Worm (Caenorhabditis elegans) whole organism, L1 larva: ENCODE measurements around the gene ZK353.3.

Experiments
- C04F5.9 ChIP-seq: sonication (generic microtip); optimal IDR thresholded peaks from 2 replicates; lab custom pipeline; 2016; ENCODE audit warnings: missing genetic modification characterization, missing compliant biosample characterization
- C16A3.4 ChIP-seq: fragments of 150-350 bp; optimal IDR thresholded peaks from 2 replicates; lab custom pipeline; 2014; ENCODE audit warnings: missing biosample characterization, missing genetic modification characterization
- C34B4.2 ChIP-seq: sonication (generic microtip); optimal IDR thresholded peaks from 2 replicates; lab custom pipeline; 2017; ENCODE audit warnings: mild to moderate bottlenecking, missing genetic modification characterization, missing compliant biosample characterization
- F16B12.6 ChIP-seq: fragments of 150-350 bp; optimal IDR thresholded peaks from 2 replicates; lab custom pipeline; 2014; ENCODE audit warnings: missing biosample characterization, missing genetic modification characterization
- aha-1 ChIP-seq: fragments of 150-350 bp; optimal IDR thresholded peaks from 2 replicates; lab custom pipeline; 2014; ENCODE audit warnings: missing biosample characterization, missing genetic modification characterization
- ama-1 ChIP-seq: fragments of 150-350 bp; optimal IDR thresholded peaks from 2 replicates; lab custom pipeline; 2014
- blmp-1 ChIP-seq: fragments of 150-350 bp; optimal IDR thresholded peaks from 2 replicates; lab custom pipeline; 2014; ENCODE audit warnings: missing biosample characterization, missing genetic modification characterization
- ceh-63 ChIP-seq: fragments of 200-800 bp; sonication (Bioruptor generic); optimal IDR thresholded peaks from 2 replicates; lab custom pipeline; 2018; ENCODE audit warnings: mild to moderate bottlenecking, missing genetic modification characterization, missing compliant biosample characterization
- ceh-8 ChIP-seq: fragments of 200-800 bp; sonication (Bioruptor generic); optimal IDR thresholded peaks from 2 replicates; lab custom pipeline; 2018; ENCODE audit warnings: mild to moderate bottlenecking, missing genetic modification characterization, moderate library complexity, missing compliant biosample characterization
- ceh-82 ChIP-seq, 3 experiments: fragments of 150-350 bp in 1 of 3; sonication (generic microtip) in 2 of 3; optimal IDR thresholded peaks; 2 replicates each; lab custom pipeline; 2014 to 2017; ENCODE audit warnings: missing biosample characterization in 3 of 3, missing genetic modification characterization in 3 of 3
- ces-1 ChIP-seq: fragments of 150-350 bp; optimal IDR thresholded peaks from 2 replicates; lab custom pipeline; 2014; ENCODE audit warnings: missing biosample characterization, missing genetic modification reagents, missing genetic modification characterization
- efl-1 ChIP-seq, 4 experiments: fragments of 150-350 bp; optimal IDR thresholded peaks in 3 of 4; peaks in 1 of 4; 1 replicate in 1 of 4; 2 replicates in 3 of 4; lab custom pipeline; 2014; ENCODE audit warnings: missing biosample characterization in 2 of 4, missing genetic modification characterization in 2 of 4, missing genetic modification reagents in 2 of 4
- efl-3 ChIP-seq: fragments of 200-800 bp; sonication (Bioruptor generic); optimal IDR thresholded peaks from 2 replicates; lab custom pipeline; 2018; ENCODE audit warnings: mild to moderate bottlenecking, missing genetic modification characterization, missing compliant biosample characterization
- egl-27 ChIP-seq, 2 experiments: fragments of 150-350 bp in 1 of 2; sonication (generic microtip); optimal IDR thresholded peaks; 3 replicates each; lab custom pipeline; 2017 to 2018; ENCODE audit warnings: missing biosample characterization in 2 of 2, missing genetic modification characterization in 2 of 2, missing genetic modification reagents in 2 of 2
- hlh-17 ChIP-seq: fragments of 200-800 bp; sonication (Bioruptor generic); optimal IDR thresholded peaks from 2 replicates; lab custom pipeline; 2018; ENCODE audit warnings: missing genetic modification characterization, mild to moderate bottlenecking, missing compliant biosample characterization, moderate library complexity, borderline replicate concordance
- hlh-4 ChIP-seq: sonication (generic microtip); optimal IDR thresholded peaks from 2 replicates; lab custom pipeline; 2016; ENCODE audit warnings: mild to moderate bottlenecking, missing genetic modification characterization, missing compliant biosample characterization
- hpl-2 ChIP-seq: fragments of 150-350 bp; optimal IDR thresholded peaks from 2 replicates; lab custom pipeline; 2014; ENCODE audit warnings: missing biosample characterization, missing genetic modification reagents, missing genetic modification characterization
- irx-1 ChIP-seq: sonication (generic microtip); optimal IDR thresholded peaks from 2 replicates; lab custom pipeline; 2016; ENCODE audit warnings: missing genetic modification characterization, missing compliant biosample characterization
- isw-1 ChIP-seq: fragments of 200-800 bp; sonication (Bioruptor generic); IDR thresholded peaks from 2 replicates; pipeline ENCODE4 v1.3.6; 2022; ENCODE audit warnings: missing genetic modification characterization, missing compliant biosample characterization
- lin-13 ChIP-seq: fragments of 150-350 bp; optimal IDR thresholded peaks from 2 replicates; lab custom pipeline; 2014; ENCODE audit warnings: missing biosample characterization, missing genetic modification reagents, missing genetic modification characterization
- lin-15B ChIP-seq: fragments of 150-350 bp; sonication (generic microtip); optimal IDR thresholded peaks from 3 replicates; lab custom pipeline; 2014; ENCODE audit warnings: missing biosample characterization, missing genetic modification characterization
- lin-35 ChIP-seq, 2 experiments: fragments of 150-350 bp; optimal IDR thresholded peaks; 2 replicates each; lab custom pipeline; 2014; ENCODE audit warnings: missing biosample characterization in 2 of 2, missing genetic modification characterization in 2 of 2, missing genetic modification reagents in 2 of 2
- lsy-2 ChIP-seq, 2 experiments: fragments of 150-350 bp; optimal IDR thresholded peaks; 2 replicates each; lab custom pipeline; 2014; ENCODE audit warnings: missing biosample characterization in 2 of 2, missing genetic modification characterization in 2 of 2
- mep-1 ChIP-seq: fragments of 150-350 bp; optimal IDR thresholded peaks from 2 replicates; lab custom pipeline; 2014; ENCODE audit warnings: missing biosample characterization, missing genetic modification characterization
- nhr-12 ChIP-seq: sonication (generic microtip); optimal IDR thresholded peaks from 2 replicates; lab custom pipeline; 2017; ENCODE audit warnings: missing biosample characterization, missing genetic modification characterization
- nhr-19 ChIP-seq: fragments of 200-800 bp; sonication (Bioruptor generic); conservative IDR thresholded peaks from 2 replicates; pipeline ENCODE4 v1.3.6; 2022; ENCODE audit warnings: missing genetic modification characterization, missing compliant biosample characterization
- nhr-237 ChIP-seq: fragments of 150-350 bp; optimal IDR thresholded peaks from 2 replicates; lab custom pipeline; 2014; ENCODE audit warnings: missing biosample characterization, missing genetic modification characterization
- nhr-76 ChIP-seq: sonication (generic microtip); optimal IDR thresholded peaks from 2 replicates; lab custom pipeline; 2017; ENCODE audit warnings: missing biosample characterization, missing genetic modification characterization
- nhr-84 ChIP-seq: sonication (generic microtip); optimal IDR thresholded peaks from 2 replicates; lab custom pipeline; 2017; ENCODE audit warnings: missing biosample characterization, missing genetic modification characterization
- nhr-90 ChIP-seq: sonication (generic microtip); optimal IDR thresholded peaks from 2 replicates; lab custom pipeline; 2016; ENCODE audit warnings: mild to moderate bottlenecking, missing genetic modification characterization, missing compliant biosample characterization; ENCODE audit not compliant: poor library complexity
- pag-3 ChIP-seq: sonication (generic microtip); optimal IDR thresholded peaks from 2 replicates; lab custom pipeline; 2017; ENCODE audit warnings: missing genetic modification characterization, mild to moderate bottlenecking, missing compliant biosample characterization, antibody characterized with exemption, borderline replicate concordance; ENCODE audit not compliant: insufficient read depth
- pqm-1 ChIP-seq: sonication (generic microtip); optimal IDR thresholded peaks from 3 replicates; lab custom pipeline; 2017; ENCODE audit warnings: missing biosample characterization, missing genetic modification characterization
- rnt-1 ChIP-seq: sonication (generic microtip); optimal IDR thresholded peaks from 2 replicates; lab custom pipeline; 2016; ENCODE audit warnings: mild to moderate bottlenecking, missing genetic modification characterization, moderate library complexity, missing compliant biosample characterization
- skn-1 ChIP-seq: fragments of 150-350 bp; optimal IDR thresholded peaks from 2 replicates; lab custom pipeline; 2014; ENCODE audit warnings: missing biosample characterization, missing genetic modification characterization
- snu-23 ChIP-seq: sonication (generic microtip); optimal IDR thresholded peaks from 2 replicates; lab custom pipeline; 2016; ENCODE audit warnings: missing genetic modification characterization, missing compliant biosample characterization
- sox-4 ChIP-seq: sonication (generic microtip); optimal IDR thresholded peaks from 2 replicates; lab custom pipeline; 2016; ENCODE audit warnings: missing genetic modification characterization, missing compliant biosample characterization
- tbx-2 ChIP-seq: sonication (generic microtip); optimal IDR thresholded peaks from 2 replicates; lab custom pipeline; 2016; ENCODE audit warnings: missing genetic modification characterization, missing compliant biosample characterization
- tlp-1 ChIP-seq: fragments of 150-350 bp; optimal IDR thresholded peaks from 2 replicates; lab custom pipeline; 2014; ENCODE audit warnings: missing biosample characterization, missing genetic modification characterization
- unc-30 ChIP-seq: sonication (generic microtip); optimal IDR thresholded peaks from 2 replicates; lab custom pipeline; 2017; ENCODE audit warnings: missing biosample characterization, missing genetic modification characterization
- unc-98 ChIP-seq: fragments of 200-800 bp; sonication (Bioruptor generic); IDR thresholded peaks from 2 replicates; pipeline ENCODE4 v1.3.6; 2022; ENCODE audit warnings: missing genetic modification characterization, missing compliant biosample characterization
- zag-1 ChIP-seq: fragments of 150-350 bp; optimal IDR thresholded peaks from 2 replicates; lab custom pipeline; 2014; ENCODE audit warnings: missing biosample characterization, missing genetic modification characterization
- zip-4 ChIP-seq: fragments of 200-800 bp; sonication (Bioruptor generic); optimal IDR thresholded peaks from 2 replicates; lab custom pipeline; 2018; ENCODE audit warnings: mild to moderate bottlenecking, missing genetic modification characterization, moderate library complexity, missing compliant biosample characterization
- ztf-4 ChIP-seq: fragments of 150-350 bp; optimal IDR thresholded peaks from 2 replicates; lab custom pipeline; 2014; ENCODE audit warnings: missing biosample characterization, missing genetic modification characterization

Gene ZK353.3

ce11 chrIII:8411976-8412375, 16.2 kb downstream of the ZK353.3 start (continued):
- TF ChIP-seq lsy-2 (tag; optimal IDR thresholded peaks at IDR 0.05; lab: Kevin White, UChicago) (peak; percentile 84 to 93), aha-1 (tag; lab: Kevin White, UChicago) (no peak)

- TF ChIP-seq lin-15B (tag; lab: Kevin White, UChicago): no peak
- TF ChIP-seq snu-23 (GFP tag; lab: Kevin White, UChicago): no peak
- TF ChIP-seq C16A3.4 (tag; lab: Kevin White, UChicago): no peak
- no peak for TF ChIP-seq lin-13 (GFP tag; lab: Kevin White, UChicago)
- no peak for TF ChIP-seq lin-35 (GFP tag; optimal IDR thresholded peaks at IDR 0.05; lab: Kevin White, UChicago)
- no peak for TF ChIP-seq egl-27 (tag; optimal IDR thresholded peaks at IDR 0.05; lab: Kevin White, UChicago)
- TF ChIP-seq ceh-8: peak; percentile 55
Observed at ce11 chrIII:8413501-8413900, 17.7 kb downstream of the ZK353.3 start.

- peak; percentile 8 for TF ChIP-seq mep-1
- no peak for TF ChIP-seq aha-1 (tag; lab: Kevin White, UChicago)
- TF ChIP-seq ztf-4 (tag; lab: Kevin White, UChicago): no peak
- no peak for TF ChIP-seq lin-35 (GFP tag; optimal IDR thresholded peaks at IDR 0.05; lab: Kevin White, UChicago)
- peak; percentile 84 for TF ChIP-seq blmp-1
- TF ChIP-seq nhr-19 (GFP tag; lab: Robert Waterston, UW): no peak
- peak; percentile 92 for TF ChIP-seq ces-1 (GFP tag; lab: Kevin White, UChicago)
Observed at ce11 chrIII:8416871-8417191, 21.0 kb downstream of the ZK353.3 start.

- no peak for TF ChIP-seq tlp-1 (tag; lab: Kevin White, UChicago)
- no peak for TF ChIP-seq hlh-17
- no peak for TF ChIP-seq hlh-4 (tag; lab: Kevin White, UChicago)
- no peak for TF ChIP-seq pag-3
- peak; percentile 84 for TF ChIP-seq rnt-1
- TF ChIP-seq skn-1: peak; percentile 83
- TF ChIP-seq ama-1: no peak
- peak; percentile 86 for TF ChIP-seq isw-1 (GFP tag; lab: Robert Waterston, UW)
- peak; percentile 81 for TF ChIP-seq zip-4 (GFP tag; lab: Kevin White, UChicago)
- peak; percentile 92 for TF ChIP-seq lin-13 (GFP tag; lab: Kevin White, UChicago)
- TF ChIP-seq ceh-82 (tag; optimal IDR thresholded peaks at IDR 0.05; lab: Kevin White, UChicago): peak; percentile 72 to 83 (median 79)
- peak; percentile 85 to 87 for TF ChIP-seq efl-1 (optimal IDR thresholded peaks at IDR 0.05; lab: Kevin White, UChicago)
- TF ChIP-seq efl-1 (GFP tag; optimal IDR thresholded peaks at IDR 0.05 in 1 of 2; lab: Kevin White, UChicago): peak; percentile 53 to 95
- peak; percentile 77 to 83 for TF ChIP-seq lin-35 (GFP tag; optimal IDR thresholded peaks at IDR 0.05; lab: Kevin White, UChicago)
- peak; percentile 89 for TF ChIP-seq zag-1 (tag; lab: Kevin White, UChicago)
- TF ChIP-seq ztf-4 (tag; lab: Kevin White, UChicago): peak; percentile 97
- peak; percentile 65 for TF ChIP-seq lin-15B (tag; lab: Kevin White, UChicago)
- no peak for TF ChIP-seq nhr-12 (tag; lab: Kevin White, UChicago)
- TF ChIP-seq nhr-76 (tag; lab: Kevin White, UChicago): peak; percentile 28
- peak; percentile 87 for TF ChIP-seq nhr-90 (tag; lab: Kevin White, UChicago)
- TF ChIP-seq aha-1 (tag; lab: Kevin White, UChicago): peak; percentile 75
- TF ChIP-seq tbx-2: peak; percentile 97
- TF ChIP-seq ceh-63 (GFP tag; lab: Kevin White, UChicago): peak; percentile 49
- TF ChIP-seq ceh-8: peak; percentile 90
- peak; percentile 93 for TF ChIP-seq irx-1 (tag; lab: Kevin White, UChicago)
- peak; percentile 91 for TF ChIP-seq nhr-19 (GFP tag; lab: Robert Waterston, UW)
- TF ChIP-seq efl-3 (GFP tag; lab: Kevin White, UChicago): no peak
- TF ChIP-seq hpl-2 (GFP tag; lab: Kevin White, UChicago): peak; percentile 68
- TF ChIP-seq C34B4.2 (tag; lab: Kevin White, UChicago): peak; percentile 8
- peak; percentile 32 to 77 for TF ChIP-seq egl-27 (tag; optimal IDR thresholded peaks at IDR 0.05; lab: Kevin White, UChicago)
- TF ChIP-seq sox-4 (tag; lab: Kevin White, UChicago): peak; percentile 37
- TF ChIP-seq unc-98 (GFP tag; lab: Robert Waterston, UW): 0 out of 2 replicates have a peak, but pooled peaks have one; percentile 16
- no peak for TF ChIP-seq unc-30 (tag; lab: Kevin White, UChicago)
- peak; percentile 85 for TF ChIP-seq blmp-1
- no peak for TF ChIP-seq pqm-1 (tag; lab: Kevin White, UChicago)
- peak; percentile 88 for TF ChIP-seq nhr-237 (tag; lab: Kevin White, UChicago)
- peak; percentile 73 for TF ChIP-seq C04F5.9
- TF ChIP-seq lsy-2 (tag; optimal IDR thresholded peaks at IDR 0.05; lab: Kevin White, UChicago): peak; percentile 98 to 99
- TF ChIP-seq nhr-84 (tag; lab: Kevin White, UChicago): no peak
- no peak for TF ChIP-seq F16B12.6
Observed at ce11 chrIII:8417192-8417967, 21.6 kb downstream of the ZK353.3 start.
